Worm (Caenorhabditis elegans) whole organism, midembryonic: ENCODE data around the gene K11H12.10.

ENCODE experiments used
- T22C8.4 ChIP-seq: fragments of 200-800 bp; sonication (Bioruptor generic); IDR thresholded peaks from 2 replicates; pipeline ENCODE4 v1.3.6; 2022; ENCODE audit warnings: missing genetic modification characterization, missing compliant biosample characterization
- cog-1 ChIP-seq: sonication (generic microtip); optimal IDR thresholded peaks from 2 replicates; lab custom pipeline; 2016; ENCODE audit warnings: missing genetic modification characterization, missing compliant biosample characterization
- flt-1 ChIP-seq: fragments of 200-800 bp; sonication (Bioruptor generic); IDR thresholded peaks from 2 replicates; pipeline ENCODE4 v1.3.6; 2022; ENCODE audit warnings: missing genetic modification characterization, missing compliant biosample characterization
- klf-2 ChIP-seq: fragments of 200-800 bp; sonication (Bioruptor generic); conservative IDR thresholded peaks from 2 replicates; pipeline ENCODE4 v1.3.6; 2022; ENCODE audit warnings: missing genetic modification reagents, missing genetic modification characterization, missing compliant biosample characterization
- med-1 ChIP-seq: sonication (generic microtip); optimal IDR thresholded peaks from 2 replicates; lab custom pipeline; 2017; ENCODE audit warnings: missing genetic modification characterization, mild to moderate bottlenecking, missing compliant biosample characterization, antibody characterized with exemption, missing genetic modification reagents; ENCODE audit not compliant: insufficient read depth
- ref-1 ChIP-seq: fragments of 200-800 bp; sonication (Bioruptor generic); conservative IDR thresholded peaks from 2 replicates; pipeline ENCODE4 v1.3.6; 2022; ENCODE audit warnings: missing genetic modification reagents, missing genetic modification characterization, missing compliant biosample characterization
- tab-1 ChIP-seq: fragments of 200-800 bp; sonication (Bioruptor generic); IDR thresholded peaks from 2 replicates; pipeline ENCODE4 v1.3.6; 2022; ENCODE audit warnings: missing genetic modification characterization, missing compliant biosample characterization
- ztf-23 ChIP-seq: fragments of 200-800 bp; sonication (Bioruptor generic); IDR thresholded peaks from 2 replicates; pipeline ENCODE4 v1.3.6; 2022; ENCODE audit warnings: missing genetic modification reagents, missing genetic modification characterization, missing compliant biosample characterization
- ztf-29 ChIP-seq: fragments of 200-800 bp; sonication (Bioruptor generic); IDR thresholded peaks from 2 replicates; pipeline ENCODE4 v1.3.6; 2022; ENCODE audit warnings: missing genetic modification reagents, missing genetic modification characterization, missing compliant biosample characterization

Gene K11H12.10

DNA sequence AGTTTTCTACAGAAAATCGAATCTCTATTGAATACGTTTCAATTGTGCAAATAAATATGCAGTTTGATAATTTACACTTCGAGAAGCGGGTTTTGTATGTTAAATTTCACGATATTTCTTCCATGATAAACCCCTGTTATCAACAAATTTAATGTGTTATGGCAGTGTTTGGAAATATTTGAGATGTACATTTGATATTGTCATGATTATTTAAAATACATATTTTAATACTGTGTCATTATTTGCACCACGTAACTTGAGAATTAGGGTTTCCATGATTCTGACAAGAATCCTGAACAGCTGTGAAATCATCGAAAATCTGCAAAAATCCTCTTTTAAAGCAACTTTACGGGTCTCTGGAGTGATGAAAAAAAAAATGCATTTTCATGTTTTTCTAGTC lies 5.4 kb upstream of the K11H12.10 start, which contains the start of gene K11H12.11:
K11H12.11 (minus strand) TSS at position 101 of the 400 bp plus-strand sequence.
- no peak for TF ChIP-seq ref-1
- TF ChIP-seq cog-1 (tag; lab: Kevin White, UChicago) = no peak
- no peak for TF ChIP-seq klf-2 (GFP tag; lab: Robert Waterston, UW)
- no peak for TF ChIP-seq tab-1 (GFP tag; lab: Robert Waterston, UW)
- no peak for TF ChIP-seq flt-1 (GFP tag; lab: Robert Waterston, UW)
- no peak for TF ChIP-seq ztf-29 (GFP tag; lab: Robert Waterston, UW)
- no peak for TF ChIP-seq ztf-23 (GFP tag; lab: Robert Waterston, UW)
- TF ChIP-seq med-1 = no peak
- TF ChIP-seq T22C8.4 (GFP tag; lab: Robert Waterston, UW) = no peak

DNA sequence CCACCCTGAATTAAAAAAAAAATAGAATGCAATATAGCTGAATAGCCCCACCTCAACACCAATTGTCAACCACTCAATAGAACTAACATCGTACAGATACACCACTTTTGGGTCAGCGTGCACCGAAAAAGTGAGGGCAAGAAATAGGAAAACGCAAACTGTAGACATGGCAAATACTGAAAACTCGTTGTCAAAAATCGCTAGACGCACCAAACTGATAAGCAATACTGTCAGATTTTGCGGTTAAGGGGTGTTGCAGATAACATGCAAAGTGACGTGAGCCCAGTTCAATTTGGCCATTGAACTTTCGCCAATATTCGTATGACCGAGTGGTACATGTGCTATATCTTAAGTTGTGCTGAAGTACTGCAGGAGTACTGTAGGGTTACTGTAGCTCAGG lies 2.6 kb upstream of the K11H12.10 start, which contains the start of gene K11H12.3:
K11H12.3 (minus strand) TSS at position 168 of the 400 bp plus-strand sequence.
- TF ChIP-seq ztf-23 (GFP tag; lab: Robert Waterston, UW) (no peak), klf-2 (GFP tag; lab: Robert Waterston, UW) (no peak), cog-1 (tag; lab: Kevin White, UChicago) (no peak), ref-1 (no peak), flt-1 (GFP tag; lab: Robert Waterston, UW) (no peak), T22C8.4 (GFP tag; lab: Robert Waterston, UW) (no peak)

DNA sequence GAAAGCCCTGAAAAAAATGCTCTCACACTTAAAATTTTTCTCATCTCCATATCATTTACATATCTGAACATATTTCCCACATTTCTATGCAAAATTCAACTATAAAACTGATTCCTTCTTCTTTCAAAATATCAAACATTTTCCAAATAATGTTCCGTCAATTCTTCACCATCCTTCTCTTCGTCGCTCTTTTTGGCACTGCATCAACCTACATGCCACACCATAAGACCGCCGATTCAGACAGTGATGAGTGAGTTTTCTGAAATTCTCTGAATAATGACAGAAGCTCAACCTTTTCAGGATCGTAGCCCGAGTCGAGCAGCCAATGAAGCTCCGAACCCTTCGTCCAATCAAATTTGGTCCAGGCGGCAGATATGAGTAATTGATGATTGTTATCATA lies 405 bp downstream of the K11H12.10 start, which contains the start of gene K11H12.5:
K11H12.5 (plus strand) TSS at position 301 of the 400 bp plus-strand sequence.
- TF ChIP-seq med-1 (no peak), ztf-29 (GFP tag; lab: Robert Waterston, UW) (no peak), ref-1 (no peak), ztf-23 (GFP tag; lab: Robert Waterston, UW) (no peak)

DNA sequence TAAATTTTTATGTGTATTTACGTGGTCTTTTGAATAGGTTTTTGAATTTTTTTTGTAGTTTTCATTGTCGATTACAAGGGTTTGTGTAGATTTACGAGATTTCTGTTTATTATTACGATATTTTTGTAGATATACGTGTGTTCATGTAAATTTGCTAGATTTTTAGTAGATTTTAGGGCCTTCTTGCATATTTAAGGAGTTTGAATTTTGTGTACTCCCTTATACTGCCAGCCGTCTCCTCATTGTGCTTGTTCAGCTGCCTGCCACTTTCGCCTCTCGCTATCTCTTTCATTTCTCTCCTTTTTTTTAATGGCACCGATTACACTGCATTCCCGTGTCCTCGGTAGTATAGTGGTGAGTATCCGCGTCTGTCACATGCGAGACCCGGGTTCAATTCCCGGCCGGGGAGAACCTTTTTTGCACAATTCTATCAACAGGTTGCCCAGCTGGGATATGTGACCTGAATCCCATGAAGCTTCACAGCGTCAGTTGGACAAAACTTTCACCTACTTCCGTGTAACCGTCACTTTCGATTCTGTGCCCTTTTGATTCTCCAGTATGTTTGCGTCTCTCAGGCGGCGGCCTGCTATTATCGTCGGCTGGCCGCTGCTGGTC lies 7.0 kb downstream of the K11H12.10 start:
- peak; percentile 40 for TF ChIP-seq cog-1 (tag; lab: Kevin White, UChicago)
- TF ChIP-seq tab-1 (GFP tag; lab: Robert Waterston, UW) = peak; percentile 86
- peak; percentile 94 for TF ChIP-seq flt-1 (GFP tag; lab: Robert Waterston, UW)
- TF ChIP-seq ref-1 = peak; percentile 75
- TF ChIP-seq T22C8.4 (GFP tag; lab: Robert Waterston, UW) = peak; percentile 79
- TF ChIP-seq klf-2 (GFP tag; lab: Robert Waterston, UW) = peak; percentile 88
- TF ChIP-seq med-1 = peak; percentile 53
- TF ChIP-seq ztf-29 (GFP tag; lab: Robert Waterston, UW) = peak; percentile 79
- peak; percentile 89 for TF ChIP-seq ztf-23 (GFP tag; lab: Robert Waterston, UW)

DNA sequence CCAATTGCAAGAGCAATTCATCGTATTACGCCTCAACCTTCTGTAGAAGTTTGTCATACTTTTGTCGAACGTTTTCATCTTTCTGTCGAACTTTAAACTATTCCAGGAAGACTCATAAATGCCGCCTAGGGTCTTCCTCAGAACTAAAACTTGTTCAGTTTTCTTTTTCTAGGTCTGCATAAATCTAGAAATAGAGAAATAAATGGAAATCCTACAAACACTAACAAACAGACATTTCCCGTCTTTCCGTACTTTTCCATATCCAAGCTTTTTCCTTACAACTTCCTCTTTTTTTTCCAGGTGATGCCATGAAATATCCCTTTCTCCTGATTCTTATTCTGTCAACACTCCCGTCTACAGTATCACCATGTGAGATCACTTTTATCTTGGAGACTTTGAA lies 8.3 kb downstream of the K11H12.10 start, which contains the start of gene cutl-28:
cutl-28 (plus strand) TSS at position 301 of the 400 bp plus-strand sequence.
- TF ChIP-seq tab-1 (GFP tag; lab: Robert Waterston, UW) (no peak), ztf-23 (GFP tag; lab: Robert Waterston, UW) (no peak), ztf-29 (GFP tag; lab: Robert Waterston, UW) (no peak), ref-1 (no peak), klf-2 (GFP tag; lab: Robert Waterston, UW) (no peak), T22C8.4 (GFP tag; lab: Robert Waterston, UW) (no peak), cog-1 (tag; lab: Kevin White, UChicago) (no peak), flt-1 (GFP tag; lab: Robert Waterston, UW) (no peak)

DNA sequence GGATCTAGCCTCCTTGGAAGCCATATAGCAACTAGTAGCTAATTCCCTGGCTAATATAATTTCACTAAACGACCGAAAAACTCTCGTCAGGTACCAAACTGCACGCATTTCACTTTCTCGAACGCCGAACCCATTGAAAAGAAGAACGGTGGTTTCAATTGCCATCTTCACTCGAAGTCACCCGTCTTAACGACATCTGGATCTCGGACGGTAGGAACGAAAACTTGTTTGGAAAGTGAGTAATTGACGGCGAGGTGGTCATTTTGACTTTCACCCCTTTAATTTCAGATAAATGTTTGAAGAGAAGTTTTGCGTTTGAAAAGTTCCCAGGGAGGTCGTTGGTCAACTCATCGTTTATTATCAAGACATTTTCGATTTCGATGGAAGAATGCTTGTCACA lies 8.9 kb downstream of the K11H12.10 start:
- TF ChIP-seq med-1 = no peak
- TF ChIP-seq ref-1 = no peak
- TF ChIP-seq T22C8.4 (GFP tag; lab: Robert Waterston, UW) = no peak
- TF ChIP-seq tab-1 (GFP tag; lab: Robert Waterston, UW) = no peak
- no peak for TF ChIP-seq cog-1 (tag; lab: Kevin White, UChicago)
- no peak for TF ChIP-seq flt-1 (GFP tag; lab: Robert Waterston, UW)
- no peak for TF ChIP-seq ztf-29 (GFP tag; lab: Robert Waterston, UW)
- no peak for TF ChIP-seq ztf-23 (GFP tag; lab: Robert Waterston, UW)
- TF ChIP-seq klf-2 (GFP tag; lab: Robert Waterston, UW) = no peak

DNA sequence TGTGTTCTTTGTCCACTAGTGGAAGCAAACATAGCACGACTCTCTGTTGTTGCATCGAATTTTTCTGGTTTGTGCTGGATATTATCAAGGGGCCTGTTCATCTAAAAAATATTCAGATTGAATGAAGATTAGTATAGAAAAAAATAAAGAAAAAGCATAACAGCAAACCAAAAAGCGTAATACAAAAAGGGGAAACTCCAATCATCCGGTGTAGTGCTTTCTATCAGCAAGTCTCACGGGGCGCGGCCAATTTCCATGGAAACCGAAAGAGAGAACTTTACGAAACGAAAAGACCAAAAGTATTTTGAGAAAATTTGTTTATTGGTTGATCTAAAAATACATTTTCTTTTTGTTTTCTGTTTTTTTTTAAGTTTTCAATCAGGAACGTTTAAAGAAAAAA lies 22.4 kb downstream of the K11H12.10 start, which contains the start of gene Y55F3C.17:
Y55F3C.17 (minus strand) TSS at position 101 of the 400 bp plus-strand sequence.
- TF ChIP-seq tab-1 (GFP tag; lab: Robert Waterston, UW) (no peak), ref-1 (no peak), flt-1 (GFP tag; lab: Robert Waterston, UW) (no peak), med-1 (no peak), T22C8.4 (GFP tag; lab: Robert Waterston, UW) (no peak), klf-2 (GFP tag; lab: Robert Waterston, UW) (no peak)

DNA sequence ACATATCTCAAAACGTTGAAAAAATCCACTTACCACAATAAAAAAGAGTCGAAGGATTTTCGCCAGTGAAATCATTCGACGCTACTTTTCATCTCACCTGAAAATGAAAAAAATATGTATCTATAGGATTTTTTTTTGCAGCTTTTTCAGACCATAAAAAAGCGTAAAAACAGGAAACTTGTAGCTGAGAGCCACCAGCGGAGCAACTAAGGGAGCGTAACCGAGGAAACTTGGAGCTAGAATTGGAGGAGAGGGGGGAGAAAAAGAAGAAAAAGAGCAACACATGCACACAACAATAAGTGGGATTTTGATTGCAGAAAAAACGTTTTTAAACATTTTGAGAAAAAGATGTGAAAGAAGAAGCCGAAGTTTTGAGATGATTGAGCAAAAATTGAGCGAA lies 31.8 kb downstream of the K11H12.10 start, which contains the start of gene cutl-26:
cutl-26 (minus strand) TSS at position 101 of the 400 bp plus-strand sequence.
- TF ChIP-seq ztf-23 (GFP tag; lab: Robert Waterston, UW) (no peak), T22C8.4 (GFP tag; lab: Robert Waterston, UW) (no peak), klf-2 (GFP tag; lab: Robert Waterston, UW) (no peak), flt-1 (GFP tag; lab: Robert Waterston, UW) (no peak), ztf-29 (GFP tag; lab: Robert Waterston, UW) (no peak), tab-1 (GFP tag; lab: Robert Waterston, UW) (no peak), cog-1 (tag; lab: Kevin White, UChicago) (no peak), ref-1 (no peak)

DNA sequence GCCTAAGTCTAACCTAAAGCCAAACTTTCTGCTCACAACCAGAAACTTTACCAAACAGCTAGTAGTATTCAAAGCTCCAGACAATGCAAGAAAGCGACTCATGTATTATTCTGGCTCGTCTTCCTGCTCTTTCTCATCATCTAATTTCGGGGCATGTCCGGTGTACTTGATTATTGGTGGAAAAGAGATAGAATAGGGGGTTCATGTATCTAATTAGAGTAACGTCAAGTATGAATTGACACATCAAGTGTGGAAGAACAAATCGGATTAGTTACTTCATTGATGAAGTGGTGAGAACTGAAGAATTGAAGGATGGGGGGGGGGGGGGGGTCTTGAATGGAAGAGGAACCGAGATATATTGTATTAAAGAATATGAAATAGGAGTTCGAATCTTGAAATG lies 39.6 kb downstream of the K11H12.10 start:
- TF ChIP-seq tab-1 (GFP tag; lab: Robert Waterston, UW) (no peak), ztf-29 (GFP tag; lab: Robert Waterston, UW) (no peak)

DNA sequence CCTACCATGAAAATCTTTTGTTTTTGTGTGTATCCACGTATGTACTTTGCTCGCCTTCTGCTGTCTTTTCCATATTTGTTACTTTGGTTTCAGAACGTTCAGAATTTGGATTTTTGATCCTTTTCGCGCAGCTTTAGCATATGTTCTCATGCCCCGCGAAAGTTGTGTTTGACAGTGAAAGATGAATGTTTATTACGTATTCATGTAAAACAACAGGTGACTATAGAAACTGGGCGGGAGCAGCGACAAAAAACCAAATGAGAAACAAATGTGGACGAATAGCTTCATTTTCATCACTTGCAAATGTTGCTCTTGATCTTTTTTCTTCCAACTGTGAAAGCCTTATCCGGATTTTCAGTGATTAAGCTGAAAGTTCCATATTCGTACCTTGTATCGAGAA lies 40.4 kb downstream of the K11H12.10 start, which contains the start of gene clec-164:
clec-164 (plus strand) TSS at position 301 of the 400 bp plus-strand sequence.
- no peak for TF ChIP-seq cog-1 (tag; lab: Kevin White, UChicago)
- TF ChIP-seq T22C8.4 (GFP tag; lab: Robert Waterston, UW) = no peak
- no peak for TF ChIP-seq ztf-29 (GFP tag; lab: Robert Waterston, UW)
- no peak for TF ChIP-seq tab-1 (GFP tag; lab: Robert Waterston, UW)
- TF ChIP-seq klf-2 (GFP tag; lab: Robert Waterston, UW) = no peak
